Worm (Caenorhabditis elegans): Measurements from ENCODE around the gene alh-9.

DNA sequence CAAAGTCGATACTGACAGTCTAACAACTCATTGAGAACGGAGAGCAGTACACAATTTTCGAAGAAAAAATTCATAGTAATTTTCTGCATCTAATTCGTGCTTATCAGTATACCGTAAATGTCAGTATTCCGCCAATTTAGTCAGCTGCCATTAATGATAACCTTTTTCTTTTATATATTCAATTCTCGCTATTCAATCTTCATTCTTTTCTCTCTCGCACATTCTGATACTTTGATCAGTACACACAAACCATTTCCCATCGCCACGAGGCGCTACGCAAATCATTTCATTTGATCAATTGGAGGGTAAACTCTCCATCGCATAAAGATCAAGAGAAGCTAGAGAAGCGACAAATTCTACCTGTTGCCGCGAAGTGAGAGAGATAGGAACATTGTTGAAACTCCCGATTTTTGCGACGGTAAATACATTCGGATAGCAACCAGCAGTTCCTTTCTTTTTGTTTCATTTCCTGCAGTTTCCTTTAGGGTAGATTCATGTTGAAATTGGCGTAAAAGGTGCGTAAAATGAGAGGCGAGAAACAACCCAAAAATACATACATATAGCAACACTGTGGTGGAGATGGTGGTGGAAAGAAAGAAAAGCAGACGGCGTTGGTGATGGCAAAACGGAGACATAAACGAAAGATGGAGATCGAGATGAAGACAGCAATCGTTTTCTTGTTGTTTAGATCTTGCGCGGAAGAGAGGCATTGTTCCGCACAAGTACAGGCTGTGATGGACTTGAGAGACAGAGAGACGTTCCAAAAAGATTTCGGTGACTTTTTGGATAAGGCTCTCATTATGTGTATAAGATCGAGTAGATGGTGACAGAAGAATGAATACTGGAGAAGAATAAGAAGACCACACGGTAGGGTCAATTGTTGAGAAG lies 17.4 kb upstream of the alh-9 start:
- TF ChIP-seq skn-1 (tag; optimal IDR thresholded peaks at IDR 0.05) (no peak), unc-62 (GFP tag; optimal IDR thresholded peaks at IDR 0.05) (no peak), ztf-11 (tag; optimal IDR thresholded peaks at IDR 0.05) (no peak), ZK546.5 (tag; optimal IDR thresholded peaks at IDR 0.05) (no peak), ztf-4 (tag; optimal IDR thresholded peaks at IDR 0.05) (peak; percentile 24), egl-27 (tag; optimal IDR thresholded peaks at IDR 0.05) (peak; percentile 72), elt-1 (tag; optimal IDR thresholded peaks at IDR 0.05) (peak; percentile 96), unc-39 (tag; optimal IDR thresholded peaks at IDR 0.05) (no peak), nhr-6 (tag; optimal IDR thresholded peaks at IDR 0.05) (no peak), ama-1 (optimal IDR thresholded peaks at IDR 0.05) (peak; percentile 73)

Measured in whole organism, L2 larva.